Fruit fly (Drosophila melanogaster) whole organism, prepupa: ENCODE measurements around the gene Sumo.

Experiments
- CG15336 ChIP-seq: fragments of 200-800 bp; sonication (Bioruptor generic); IDR thresholded peaks from 2 replicates; pipeline ENCODE4 v1.3.6; 2022; ENCODE audit warnings: missing biosample characterization, missing genetic modification characterization
- CG1621 ChIP-seq: fragments of 200-800 bp; sonication (Bioruptor generic); optimal IDR thresholded peaks from 3 replicates; lab custom pipeline; 2018; ENCODE audit warnings: missing biosample characterization, mild to moderate bottlenecking, missing genetic modification characterization
- CG6854 ChIP-seq: fragments of 200-800 bp; sonication (Bioruptor generic); optimal IDR thresholded peaks from 2 replicates; lab custom pipeline; 2017; ENCODE audit warnings: missing biosample characterization, mild to moderate bottlenecking, missing genetic modification characterization
- Ets21C ChIP-seq: fragments of 200-800 bp; sonication (Bioruptor generic); optimal IDR thresholded peaks from 3 replicates; lab custom pipeline; 2016; ENCODE audit warnings: missing biosample characterization, missing genetic modification characterization
- OdsH ChIP-seq: fragments of 200-800 bp; sonication (Bioruptor generic); optimal IDR thresholded peaks from 3 replicates; lab custom pipeline; 2016; ENCODE audit warnings: missing biosample characterization, missing genetic modification characterization
- Smox ChIP-seq: fragments of 200-800 bp; sonication (Bioruptor generic); optimal IDR thresholded peaks from 3 replicates; lab custom pipeline; 2016; ENCODE audit warnings: missing biosample characterization, missing genetic modification characterization
- lz ChIP-seq: fragments of 200-800 bp; sonication (Bioruptor generic); optimal IDR thresholded peaks from 3 replicates; lab custom pipeline; 2016; ENCODE audit warnings: missing biosample characterization, missing genetic modification characterization
- net ChIP-seq: fragments of 200-800 bp; sonication (Bioruptor generic); optimal IDR thresholded peaks from 3 replicates; lab custom pipeline; 2016; ENCODE audit warnings: missing biosample characterization, missing genetic modification characterization
- topi ChIP-seq: fragments of 200-800 bp; sonication (Bioruptor generic); optimal IDR thresholded peaks from 3 replicates; lab custom pipeline; 2016; ENCODE audit warnings: missing biosample characterization, missing genetic modification characterization

dm6 chr2L:6925114-6925513, 42.3 kb downstream of the Sumo start:
- TF ChIP-seq Ets21C (GFP tag; lab: Kevin White, UChicago) (no peak), Smox (GFP tag; lab: Kevin White, UChicago) (no peak), CG1621 (tag; lab: Kevin White, UChicago) (no peak), topi (GFP tag; lab: Kevin White, UChicago) (no peak), net (GFP tag; lab: Kevin White, UChicago) (no peak), CG15336 (no peak), OdsH (GFP tag; lab: Kevin White, UChicago) (no peak), CG6854 (GFP tag; lab: Kevin White, UChicago) (no peak), lz (GFP tag; lab: Kevin White, UChicago) (no peak)
